Fruit fly (Drosophila melanogaster) whole organism, embryonic: Measurements from ENCODE around the gene CG4465.

Source experiments
- ATbp ChIP-seq: fragments of 200-800 bp; sonication (Bioruptor generic); optimal IDR thresholded peaks from 2 replicates; lab custom pipeline; 2017; ENCODE audit warnings: missing biosample characterization, mild to moderate bottlenecking, missing genetic modification characterization, missing genetic modification reagents
- Atf3 ChIP-seq: fragments of 200-800 bp; sonication (Bioruptor generic); optimal IDR thresholded peaks from 3 replicates; lab custom pipeline; 2016; ENCODE audit warnings: missing biosample characterization, missing genetic modification characterization
- B-H1 ChIP-seq: fragments of 200-800 bp; sonication (Bioruptor generic); IDR thresholded peaks from 3 replicates; pipeline ENCODE4 v1.3.6; 2022; ENCODE audit warnings: missing biosample characterization, missing genetic modification characterization
- CG10543 ChIP-seq: fragments of 200-800 bp; sonication (Bioruptor generic); optimal IDR thresholded peaks from 3 replicates; lab custom pipeline; 2017; ENCODE audit warnings: missing biosample characterization, mild to moderate bottlenecking, missing genetic modification characterization, moderate library complexity
- CG10979 ChIP-seq: fragments of 200-800 bp; sonication (Bioruptor generic); optimal IDR thresholded peaks from 2 replicates; lab custom pipeline; 2018; ENCODE audit warnings: missing biosample characterization, mild to moderate bottlenecking, missing genetic modification characterization, moderate library complexity
- CG12071 ChIP-seq: fragments of 200-800 bp; sonication (Bioruptor generic); optimal IDR thresholded peaks from 3 replicates; lab custom pipeline; 2018; ENCODE audit warnings: missing biosample characterization, mild to moderate bottlenecking, missing genetic modification characterization
- CG12155 ChIP-seq: fragments of 200-800 bp; sonication (Bioruptor generic); optimal IDR thresholded peaks from 3 replicates; lab custom pipeline; 2016; ENCODE audit warnings: missing biosample characterization, missing genetic modification characterization
- CG12391 ChIP-seq: fragments of 200-800 bp; sonication (Bioruptor generic); optimal IDR thresholded peaks from 3 replicates; lab custom pipeline; 2018; ENCODE audit warnings: missing biosample characterization, mild to moderate bottlenecking, missing genetic modification characterization, moderate library complexity
- CG12659 ChIP-seq: fragments of 200-800 bp; sonication (Bioruptor generic); optimal IDR thresholded peaks from 3 replicates; lab custom pipeline; 2017; ENCODE audit warnings: mild to moderate bottlenecking, missing biosample characterization, missing genetic modification reagents, missing genetic modification characterization
- CG13894 ChIP-seq: fragments of 200-800 bp; sonication (Bioruptor generic); optimal IDR thresholded peaks from 3 replicates; lab custom pipeline; 2018; ENCODE audit warnings: missing biosample characterization, mild to moderate bottlenecking, missing genetic modification characterization, moderate library complexity
- CG1529 ChIP-seq: fragments of 200-800 bp; sonication (Bioruptor generic); optimal IDR thresholded peaks from 3 replicates; lab custom pipeline; 2018; ENCODE audit warnings: missing biosample characterization, missing genetic modification characterization
- CG1792 ChIP-seq: fragments of 200-800 bp; sonication (Bioruptor generic); optimal IDR thresholded peaks from 2 replicates; lab custom pipeline; 2016; ENCODE audit warnings: missing biosample characterization, missing genetic modification characterization
- CG3163 ChIP-seq: fragments of 200-800 bp; sonication (Bioruptor generic); optimal IDR thresholded peaks from 3 replicates; lab custom pipeline; 2016; ENCODE audit warnings: missing biosample characterization, missing genetic modification characterization
- CG32767 ChIP-seq: fragments of 200-800 bp; sonication (Bioruptor generic); IDR thresholded peaks from 2 replicates; pipeline ENCODE4 v1.3.6; 2022; ENCODE audit warnings: missing biosample characterization, missing genetic modification characterization
- CG33213 ChIP-seq: fragments of 200-800 bp; sonication (Bioruptor generic); optimal IDR thresholded peaks from 3 replicates; lab custom pipeline; 2016; ENCODE audit warnings: missing biosample characterization, missing genetic modification characterization
- CG3407 ChIP-seq: fragments of 200-800 bp; sonication (Bioruptor generic); optimal IDR thresholded peaks from 2 replicates; lab custom pipeline; 2018; ENCODE audit warnings: missing biosample characterization, mild to moderate bottlenecking, missing genetic modification characterization
- CG34422 ChIP-seq: fragments of 200-800 bp; sonication (Bioruptor generic); IDR thresholded peaks from 3 replicates; pipeline ENCODE4 v1.3.6; 2022; ENCODE audit warnings: missing biosample characterization, missing genetic modification characterization
- CG43689 ChIP-seq: fragments of 200-800 bp; sonication (Bioruptor generic); IDR thresholded peaks from 2 replicates; pipeline ENCODE4 v1.3.6; 2022; ENCODE audit warnings: missing biosample characterization, missing genetic modification characterization
- CG4820 ChIP-seq: fragments of 200-800 bp; sonication (Bioruptor generic); optimal IDR thresholded peaks from 3 replicates; lab custom pipeline; 2016; ENCODE audit warnings: missing biosample characterization, missing genetic modification characterization
- CG6791 ChIP-seq: fragments of 200-800 bp; sonication (Bioruptor generic); IDR thresholded peaks from 3 replicates; pipeline ENCODE4 v1.3.6; 2022; ENCODE audit warnings: missing biosample characterization, missing genetic modification characterization; ENCODE audit not compliant: partially characterized antibody
- CrebB ChIP-seq: fragments of 200-800 bp; sonication (Bioruptor generic); optimal IDR thresholded peaks from 3 replicates; lab custom pipeline; 2018; ENCODE audit warnings: missing biosample characterization, mild to moderate bottlenecking, missing genetic modification characterization
- Dfd ChIP-seq, 2 experiments: fragments of >200 bp; optimal IDR thresholded peaks; 2 replicates each; lab custom pipeline; 2017; ENCODE audit warnings: missing biosample characterization in 2 of 2, missing genetic modification characterization in 2 of 2
- Dip3 ChIP-seq: fragments of 200-800 bp; sonication (Bioruptor generic); optimal IDR thresholded peaks from 3 replicates; lab custom pipeline; 2016; ENCODE audit warnings: missing biosample characterization, missing genetic modification characterization
- HLHmδ ChIP-seq: fragments of 200-800 bp; sonication (Bioruptor generic); optimal IDR thresholded peaks from 2 replicates; lab custom pipeline; 2018; ENCODE audit warnings: missing biosample characterization, mild to moderate bottlenecking, missing genetic modification characterization, moderate library complexity
- Hmr ChIP-seq: fragments of 200-800 bp; sonication (Bioruptor generic); optimal IDR thresholded peaks from 3 replicates; lab custom pipeline; 2017; ENCODE audit warnings: mild to moderate bottlenecking, missing biosample characterization, missing genetic modification reagents, missing genetic modification characterization
- Mes4 ChIP-seq: fragments of 200-800 bp; sonication (Bioruptor generic); optimal IDR thresholded peaks from 2 replicates; lab custom pipeline; 2016; ENCODE audit warnings: missing biosample characterization, missing genetic modification characterization
- Mrtf ChIP-seq: fragments of 200-800 bp; sonication (Bioruptor generic); IDR thresholded peaks from 3 replicates; pipeline ENCODE4 v1.3.6; 2022; ENCODE audit warnings: missing biosample characterization, missing genetic modification characterization
- NFAT ChIP-seq: fragments of 200-800 bp; sonication (Bioruptor generic); IDR thresholded peaks from 2 replicates; pipeline ENCODE4 v1.3.6; 2022; ENCODE audit warnings: missing biosample characterization, missing genetic modification characterization
- Neu2 ChIP-seq: fragments of 200-800 bp; sonication (Bioruptor generic); optimal IDR thresholded peaks from 3 replicates; lab custom pipeline; 2016; ENCODE audit warnings: missing biosample characterization, missing genetic modification characterization, borderline replicate concordance
- Oaz ChIP-seq: fragments of 200-800 bp; sonication (Bioruptor generic); IDR thresholded peaks from 2 replicates; pipeline ENCODE4 v1.3.6; 2022; ENCODE audit warnings: missing biosample characterization, missing genetic modification characterization
- Rfx ChIP-seq: fragments of 200-800 bp; sonication (Bioruptor generic); IDR thresholded peaks from 2 replicates; pipeline ENCODE4 v1.3.6; 2022; ENCODE audit warnings: missing biosample characterization, missing genetic modification characterization
- chinmo ChIP-seq: fragments of 200-800 bp; sonication (Bioruptor generic); IDR thresholded peaks from 4 replicates; pipeline ENCODE4 v1.3.6; 2022; ENCODE audit warnings: missing biosample characterization, missing genetic modification characterization; ENCODE audit not compliant: partially characterized antibody
- danr ChIP-seq: fragments of 200-800 bp; sonication (Bioruptor generic); IDR thresholded peaks from 2 replicates; pipeline ENCODE4 v1.3.6; 2022; ENCODE audit warnings: missing biosample characterization, missing genetic modification characterization
- dimm ChIP-seq: fragments of 200-800 bp; sonication (Bioruptor generic); IDR thresholded peaks from 2 replicates; pipeline ENCODE4 v1.3.6; 2022; ENCODE audit warnings: missing biosample characterization, missing genetic modification characterization
- ems ChIP-seq: fragments of 200-800 bp; sonication (Bioruptor generic); optimal IDR thresholded peaks from 3 replicates; lab custom pipeline; 2016; ENCODE audit warnings: missing biosample characterization, missing genetic modification characterization
- fd102C ChIP-seq: fragments of 200-800 bp; sonication (Bioruptor generic); optimal IDR thresholded peaks from 2 replicates; lab custom pipeline; 2018; ENCODE audit warnings: missing biosample characterization, mild to moderate bottlenecking, missing genetic modification characterization, moderate library complexity
- fd96Cb ChIP-seq: fragments of 200-800 bp; sonication (Bioruptor generic); optimal IDR thresholded peaks from 2 replicates; lab custom pipeline; 2018; ENCODE audit warnings: missing biosample characterization, mild to moderate bottlenecking, missing genetic modification characterization, moderate library complexity
- ind ChIP-seq: fragments of 200-800 bp; sonication (Bioruptor generic); optimal IDR thresholded peaks from 3 replicates; lab custom pipeline; 2016; ENCODE audit warnings: missing biosample characterization, missing genetic modification characterization
- ken ChIP-seq: fragments of 200-800 bp; sonication (Bioruptor generic); IDR thresholded peaks from 3 replicates; pipeline ENCODE4 v1.3.6; 2022; ENCODE audit warnings: missing biosample characterization, missing genetic modification characterization
- lov ChIP-seq, 2 experiments: fragments of 200-800 bp in 1 of 2; fragments of >200 bp in 1 of 2; sonication (Bioruptor generic) in 1 of 2; IDR thresholded peaks in 1 of 2; optimal IDR thresholded peaks in 1 of 2; 2 replicates in 1 of 2; 3 replicates in 1 of 2; pipeline versions ENCODE4 v1.3.6 to Lab custom; 2017 to 2022; ENCODE audit warnings: missing biosample characterization in 1 of 2, missing genetic modification characterization in 1 of 2
- org-1 ChIP-seq: fragments of 200-800 bp; sonication (Bioruptor generic); optimal IDR thresholded peaks from 2 replicates; lab custom pipeline; 2017; ENCODE audit warnings: missing biosample characterization, missing genetic modification characterization
- otp ChIP-seq: fragments of 200-800 bp; sonication (Bioruptor generic); IDR thresholded peaks from 3 replicates; pipeline ENCODE4, ENCODE4 v1.3.6; 2022; ENCODE audit warnings: missing biosample characterization, missing genetic modification characterization
- pan ChIP-seq, 4 experiments: fragments of >200 bp in 3 of 4; fragments of 200-800 bp in 1 of 4; sonication (Bioruptor generic) in 1 of 4; optimal IDR thresholded peaks in 3 of 4; IDR thresholded peaks in 1 of 4; 2 replicates each; pipeline versions ENCODE4 v1.3.6 to Lab custom; 2017 to 2022; ENCODE audit warnings: missing biosample characterization in 2 of 4, missing genetic modification characterization in 2 of 4, mixed read lengths in 1 of 4
- pfk ChIP-seq: fragments of 200-800 bp; sonication (Bioruptor generic); optimal IDR thresholded peaks from 2 replicates; lab custom pipeline; 2018; ENCODE audit warnings: missing biosample characterization, mild to moderate bottlenecking, missing genetic modification characterization, moderate library complexity
- pros ChIP-seq: fragments of 200-800 bp; sonication (Bioruptor generic); optimal IDR thresholded peaks from 3 replicates; lab custom pipeline; 2019; ENCODE audit warnings: missing biosample characterization, mild to moderate bottlenecking, missing genetic modification characterization, moderate library complexity
- rib ChIP-seq: fragments of 200-800 bp; sonication (Bioruptor generic); IDR thresholded peaks from 2 replicates; pipeline ENCODE4 v1.3.6; 2022; ENCODE audit warnings: missing biosample characterization, missing genetic modification characterization
- sens-2 ChIP-seq: fragments of 200-800 bp; sonication (Bioruptor generic); IDR thresholded peaks from 2 replicates; pipeline ENCODE4 v1.3.6; 2022; ENCODE audit warnings: missing biosample characterization, missing genetic modification characterization
- slbo ChIP-seq: fragments of 200-800 bp; sonication (Bioruptor generic); IDR thresholded peaks from 2 replicates; pipeline ENCODE4 v1.3.6; 2022; ENCODE audit warnings: missing biosample characterization, missing genetic modification characterization
- stc ChIP-seq: fragments of 200-800 bp; sonication (Bioruptor generic); IDR thresholded peaks from 2 replicates; pipeline ENCODE4 v1.3.6; 2022; ENCODE audit warnings: missing biosample characterization, missing genetic modification characterization
- tio ChIP-seq: fragments of 200-800 bp; sonication (Bioruptor generic); optimal IDR thresholded peaks from 2 replicates; lab custom pipeline; 2017; ENCODE audit warnings: missing biosample characterization, missing genetic modification characterization, inconsistent platforms

The CG4465 gene

dm6 chr3R:19889603-19890187 is 27.9 kb downstream of the CG4465 start (continued):
- TF ChIP-seq Oaz: no peak
- TF ChIP-seq fd102C: no peak
- peak; percentile 17 for TF ChIP-seq Dip3 (GFP tag; lab: Kevin White, UChicago)
- TF ChIP-seq Hmr (GFP tag; lab: Kevin White, UChicago): peak; percentile 87
- no peak for TF ChIP-seq CG1792 (GFP tag; lab: Kevin White, UChicago)
- TF ChIP-seq CG6791 (GFP tag; lab: Robert Waterston, UW): no peak
- TF ChIP-seq CG3407 (GFP tag; lab: Kevin White, UChicago): no peak
- peak; percentile 17 for TF ChIP-seq CG13894 (tag; lab: Kevin White, UChicago)
- no peak for TF ChIP-seq CG43689 (GFP tag; lab: Robert Waterston, UW)
- TF ChIP-seq Rfx: peak; percentile 74
- peak; percentile 78 for TF ChIP-seq CG12659 (GFP tag; lab: Kevin White, UChicago)
- TF ChIP-seq org-1 (GFP tag; lab: Kevin White, UChicago): peak; percentile 65
- TF ChIP-seq stc: no peak
- peak; percentile 44 for TF ChIP-seq CrebB
- no peak for TF ChIP-seq CG3163
- peak; percentile 27 for TF ChIP-seq CG33213 (GFP tag; lab: Kevin White, UChicago)
- peak; percentile 33 for TF ChIP-seq CG12071 (GFP tag; lab: Kevin White, UChicago)
- no peak for TF ChIP-seq B-H1 (GFP tag; lab: Robert Waterston, UW)
- TF ChIP-seq pfk (GFP tag; lab: Kevin White, UChicago): no peak
- TF ChIP-seq CG10543 (GFP tag; lab: Kevin White, UChicago): peak; percentile 80
- TF ChIP-seq fd96Cb (tag; lab: Kevin White, UChicago): peak; percentile 78
- no peak for TF ChIP-seq pan (optimal IDR thresholded peaks at IDR 0.05; lab: Kevin White, UChicago)
- no peak for TF ChIP-seq pan (GFP tag; optimal IDR thresholded peaks at IDR 0.05 in 1 of 2, IDR thresholded peaks at IDR 0.05 in 1 of 2)
- peak; percentile 61 for TF ChIP-seq HLHmδ (GFP tag; lab: Kevin White, UChicago)
- no peak for TF ChIP-seq Dfd (GFP tag; optimal IDR thresholded peaks at IDR 0.05; lab: Kevin White, UChicago)
- peak; percentile 73 for TF ChIP-seq CG12391 (tag; lab: Kevin White, UChicago)
- no peak for TF ChIP-seq NFAT (GFP tag; lab: Robert Waterston, UW)
- TF ChIP-seq lov (optimal IDR thresholded peaks at IDR 0.05; lab: Kevin White, UChicago): no peak
- TF ChIP-seq lov (GFP tag; IDR thresholded peaks at IDR 0.05; lab: Robert Waterston, UW): no peak
- TF ChIP-seq CG10979 (tag; lab: Kevin White, UChicago): peak; percentile 75
- peak; percentile 24 for TF ChIP-seq CG1529 (GFP tag; lab: Kevin White, UChicago)
- TF ChIP-seq rib (GFP tag; lab: Robert Waterston, UW): no peak
- TF ChIP-seq Atf3 (GFP tag; lab: Kevin White, UChicago): no peak
- 0 out of 2 replicates have a peak, but pooled peaks have one; percentile 7 for TF ChIP-seq CG32767 (GFP tag; lab: Robert Waterston, UW)
- TF ChIP-seq chinmo (GFP tag; lab: Robert Waterston, UW): peak; percentile 69; the same call in 3 of the 4 replicates
- TF ChIP-seq sens-2 (GFP tag; lab: Robert Waterston, UW): no peak
- TF ChIP-seq otp (GFP tag; lab: Robert Waterston, UW): no peak
- no peak for TF ChIP-seq ems (GFP tag; lab: Kevin White, UChicago)
- TF ChIP-seq ATbp (GFP tag; lab: Kevin White, UChicago): peak; percentile 52
- TF ChIP-seq slbo (GFP tag; lab: Robert Waterston, UW): peak; percentile 78
- TF ChIP-seq CG4820: peak; percentile 48
- no peak for TF ChIP-seq dimm (GFP tag; lab: Robert Waterston, UW)
- TF ChIP-seq Mrtf (GFP tag; lab: Robert Waterston, UW): no peak
- no peak for TF ChIP-seq pros (GFP tag; lab: Kevin White, UChicago)
- peak; percentile 48 for TF ChIP-seq tio (GFP tag; lab: Kevin White, UChicago)
- peak; percentile 57 for TF ChIP-seq CG12155 (GFP tag; lab: Kevin White, UChicago)
- no peak for TF ChIP-seq ken (GFP tag; lab: Robert Waterston, UW)
- TF ChIP-seq Mes4 (GFP tag; lab: Kevin White, UChicago): no peak
- no peak for TF ChIP-seq CG34422 (GFP tag; lab: Robert Waterston, UW)
- TF ChIP-seq danr (GFP tag; lab: Robert Waterston, UW): no peak
- TF ChIP-seq Neu2: no peak
- peak; percentile 73 for TF ChIP-seq ind
